Fruit fly (Drosophila melanogaster) whole organism, adult: ENCODE data around the gene FBXO11.

Source experiments
- CG11617 ChIP-seq: fragments of 200-800 bp; sonication (Bioruptor generic); optimal IDR thresholded peaks from 2 replicates; lab custom pipeline; 2017; ENCODE audit warnings: mild to moderate bottlenecking, missing biosample characterization, missing genetic modification reagents, missing genetic modification characterization
- CG14711 ChIP-seq: fragments of 200-800 bp; sonication (Bioruptor generic); optimal IDR thresholded peaks from 2 replicates; lab custom pipeline; 2018; ENCODE audit warnings: missing biosample characterization, mild to moderate bottlenecking, missing genetic modification characterization, moderate library complexity
- CG1620 ChIP-seq: fragments of 200-800 bp; sonication (Bioruptor generic); optimal IDR thresholded peaks from 2 replicates; lab custom pipeline; 2016; ENCODE audit warnings: missing biosample characterization, missing genetic modification characterization
- CG33017 ChIP-seq: fragments of 200-800 bp; sonication (Bioruptor generic); optimal IDR thresholded peaks from 2 replicates; lab custom pipeline; 2018; ENCODE audit warnings: missing biosample characterization, mild to moderate bottlenecking, missing genetic modification characterization, moderate library complexity
- CG7101 ChIP-seq: fragments of 200-800 bp; sonication (Bioruptor generic); optimal IDR thresholded peaks from 2 replicates; lab custom pipeline; 2018; ENCODE audit warnings: missing biosample characterization, mild to moderate bottlenecking, missing genetic modification characterization, moderate library complexity
- Crg-1 ChIP-seq: fragments of 200-800 bp; sonication (Bioruptor generic); optimal IDR thresholded peaks from 2 replicates; lab custom pipeline; 2016; ENCODE audit warnings: missing biosample characterization, missing genetic modification characterization
- cic ChIP-seq: fragments of 200-800 bp; sonication (Bioruptor generic); optimal IDR thresholded peaks from 2 replicates; lab custom pipeline; 2017; ENCODE audit warnings: missing biosample characterization, mild to moderate bottlenecking, missing genetic modification characterization, moderate library complexity
- kay ChIP-seq: fragments of 200-800 bp; sonication (Bioruptor generic); peaks from one replicate; lab custom pipeline; 2016; ENCODE audit warnings: missing biosample characterization, missing genetic modification characterization, borderline replicate concordance
- pad ChIP-seq: fragments of 200-800 bp; sonication (Bioruptor generic); optimal IDR thresholded peaks from 3 replicates; lab custom pipeline; 2017; ENCODE audit warnings: missing biosample characterization, missing genetic modification characterization, mild to moderate bottlenecking, moderate library complexity, missing genetic modification reagents
- toe ChIP-seq: fragments of 200-800 bp; sonication (Bioruptor generic); optimal IDR thresholded peaks from 2 replicates; lab custom pipeline; 2016; ENCODE audit warnings: missing biosample characterization, missing genetic modification characterization

DNA sequence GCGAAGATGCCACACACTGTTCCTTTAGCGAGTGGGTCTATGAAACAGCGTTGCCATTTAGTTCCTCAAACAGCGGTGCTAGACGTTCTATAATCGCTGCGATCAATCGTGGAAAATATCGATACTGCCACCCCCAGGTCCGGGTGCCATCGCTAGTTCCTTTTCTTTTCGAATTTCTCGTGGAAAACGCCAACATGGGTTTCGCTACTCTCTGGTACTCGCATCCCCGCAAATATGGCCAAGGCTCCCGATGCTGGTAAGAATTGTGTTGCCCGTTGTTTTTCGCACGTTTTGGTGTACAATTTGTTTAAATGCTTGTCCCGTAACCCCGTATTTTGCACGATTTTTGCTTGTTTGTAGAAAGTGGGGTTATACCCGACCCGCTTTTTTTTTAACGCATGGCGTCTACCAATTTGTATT, 31.2 kb downstream of the FBXO11 start, which contains the start of gene RpS29:
- TF ChIP-seq CG33017, result peak; percentile 53
- peak; percentile 69 for TF ChIP-seq CG14711 (tag; lab: Kevin White, UChicago)
- peak; percentile 86 for TF ChIP-seq CG7101 (tag; lab: Kevin White, UChicago)
- peak; percentile 93 for TF ChIP-seq Crg-1
- peak; percentile 94 for TF ChIP-seq CG1620 (GFP tag; lab: Kevin White, UChicago)
- TF ChIP-seq cic, result peak; percentile 74
- TF ChIP-seq CG11617 (GFP tag; lab: Kevin White, UChicago), result peak; percentile 83
- TF ChIP-seq kay (GFP tag; lab: Kevin White, UChicago), result no peak
- peak; percentile 92 for TF ChIP-seq toe
- peak; percentile 71 for TF ChIP-seq pad (GFP tag; lab: Kevin White, UChicago)
